Worm (Caenorhabditis elegans) whole organism, L4 larva: ENCODE measurements around the gene R11G1.2.

Source experiments
- F26F4.8 ChIP-seq: fragments of 200-800 bp; sonication (Bioruptor generic); conservative IDR thresholded peaks from 2 replicates; pipeline ENCODE4 v1.3.6; 2022; ENCODE audit warnings: missing genetic modification characterization, missing compliant biosample characterization
- F44E2.7 ChIP-seq: fragments of 200-800 bp; sonication (Bioruptor generic); IDR thresholded peaks from 2 replicates; pipeline ENCODE4 v2.1.2; 2022; ENCODE audit warnings: missing genetic modification characterization, missing compliant biosample characterization
- R02D3.7 ChIP-seq: fragments of 150-350 bp; sonication (generic microtip); optimal IDR thresholded peaks from 3 replicates; lab custom pipeline; 2014; ENCODE audit warnings: missing biosample characterization, missing genetic modification characterization
- T20F7.1 ChIP-seq: fragments of 200-800 bp; sonication (Bioruptor generic); optimal IDR thresholded peaks from 2 replicates; lab custom pipeline; 2018; ENCODE audit warnings: mild to moderate bottlenecking, missing genetic modification characterization, missing compliant biosample characterization
- Y75B8A.6 ChIP-seq: fragments of 200-800 bp; sonication (Bioruptor generic); IDR thresholded peaks from 2 replicates; pipeline ENCODE4 v1.3.6; 2022; ENCODE audit warnings: missing genetic modification reagents, missing genetic modification characterization, missing compliant biosample characterization
- ZK337.2 ChIP-seq: fragments of 200-800 bp; sonication (Bioruptor generic); IDR thresholded peaks from 2 replicates; pipeline ENCODE4 v1.3.6; 2022; ENCODE audit warnings: missing genetic modification reagents, missing genetic modification characterization, missing compliant biosample characterization
- aha-1 ChIP-seq: fragments of 150-350 bp; peaks from one replicate; lab custom pipeline; 2014; ENCODE audit warnings: missing biosample characterization, missing genetic modification characterization
- aly-2 ChIP-seq: sonication (generic microtip); optimal IDR thresholded peaks from 2 replicates; lab custom pipeline; 2018; ENCODE audit warnings: missing biosample characterization, missing genetic modification characterization
- ama-1 ChIP-seq: fragments of 150-350 bp; optimal IDR thresholded peaks from 2 replicates; lab custom pipeline; 2014; ENCODE audit warnings: inconsistent platforms, mixed read lengths
- arid-1 ChIP-seq: fragments of 200-800 bp; sonication (Bioruptor generic); conservative IDR thresholded peaks from 2 replicates; pipeline ENCODE4 v1.3.6; 2022; ENCODE audit warnings: missing genetic modification reagents, missing genetic modification characterization, missing compliant biosample characterization
- ceh-44 ChIP-seq: fragments of 200-800 bp; sonication (Bioruptor generic); IDR thresholded peaks from 2 replicates; pipeline ENCODE4 v1.3.6; 2022; ENCODE audit warnings: missing genetic modification reagents, missing genetic modification characterization, missing compliant biosample characterization
- ceh-62 ChIP-seq: sonication (generic microtip); optimal IDR thresholded peaks from 2 replicates; lab custom pipeline; 2017; ENCODE audit warnings: missing biosample characterization, missing genetic modification characterization
- ceh-82 ChIP-seq: sonication (generic microtip); optimal IDR thresholded peaks from 2 replicates; lab custom pipeline; 2017; ENCODE audit warnings: missing biosample characterization, missing genetic modification characterization
- ces-1 ChIP-seq: fragments of 150-350 bp; sonication (generic microtip); optimal IDR thresholded peaks from 4 replicates; lab custom pipeline; 2014; ENCODE audit warnings: missing biosample characterization, missing genetic modification reagents, missing genetic modification characterization
- cey-2 ChIP-seq: sonication (generic microtip); optimal IDR thresholded peaks from 3 replicates; lab custom pipeline; 2017; ENCODE audit warnings: missing genetic modification characterization, mild to moderate bottlenecking, missing compliant biosample characterization, antibody characterized with exemption, borderline replicate concordance; ENCODE audit not compliant: insufficient read depth
- ctbp-1 ChIP-seq: fragments of 200-800 bp; sonication (Bioruptor generic); IDR thresholded peaks from 2 replicates; pipeline ENCODE4 v1.3.6; 2022; ENCODE audit warnings: missing genetic modification reagents, missing genetic modification characterization, missing compliant biosample characterization
- daf-19 ChIP-seq: fragments of 200-800 bp; sonication (Bioruptor generic); conservative IDR thresholded peaks from 2 replicates; pipeline ENCODE4 v1.3.6; 2022; ENCODE audit warnings: missing genetic modification characterization, missing compliant biosample characterization
- daf-8 ChIP-seq: fragments of 200-800 bp; sonication (Bioruptor generic); IDR thresholded peaks from 2 replicates; pipeline ENCODE4 v1.3.6; 2022; ENCODE audit warnings: missing genetic modification characterization, missing compliant biosample characterization
- dpl-1 ChIP-seq: fragments of 150-350 bp; optimal IDR thresholded peaks from 2 replicates; lab custom pipeline; 2014; ENCODE audit warnings: missing biosample characterization, missing genetic modification reagents, missing genetic modification characterization
- egl-43 ChIP-seq: fragments of 200-800 bp; sonication (Bioruptor generic); IDR thresholded peaks from 2 replicates; pipeline ENCODE4 v1.3.6; 2022; ENCODE audit warnings: missing genetic modification reagents, missing genetic modification characterization, missing compliant biosample characterization
- fkh-10 ChIP-seq: fragments of 150-350 bp; optimal IDR thresholded peaks from 2 replicates; lab custom pipeline; 2014; ENCODE audit warnings: missing biosample characterization, missing genetic modification reagents, missing genetic modification characterization
- fos-1 ChIP-seq: fragments of 150-350 bp; optimal IDR thresholded peaks from 2 replicates; lab custom pipeline; 2014; ENCODE audit warnings: missing biosample characterization, missing genetic modification characterization
- hif-1 ChIP-seq, 2 experiments: sonication (generic microtip); optimal IDR thresholded peaks; 2 replicates each; lab custom pipeline; 2016 to 2017; ENCODE audit warnings: missing compliant biosample characterization in 2 of 2, missing genetic modification characterization in 2 of 2, missing genetic modification reagents in 2 of 2, missing genotype in 2 of 2, mild to moderate bottlenecking in 1 of 2
- hlh-11 ChIP-seq: fragments of 200-800 bp; sonication (Bioruptor generic); optimal IDR thresholded peaks from 2 replicates; lab custom pipeline; 2018; ENCODE audit warnings: mild to moderate bottlenecking, missing genetic modification characterization, missing compliant biosample characterization
- hlh-30 ChIP-seq: sonication (generic microtip); optimal IDR thresholded peaks from 2 replicates; lab custom pipeline; 2017; ENCODE audit warnings: antibody characterized with exemption, mild to moderate bottlenecking, missing genetic modification characterization, missing compliant biosample characterization; ENCODE audit not compliant: insufficient read depth
- hmg-1.1 ChIP-seq: fragments of 200-800 bp; sonication (Bioruptor generic); IDR thresholded peaks from 2 replicates; pipeline ENCODE4 v1.3.6; 2022; ENCODE audit warnings: missing genetic modification reagents, missing genetic modification characterization, missing compliant biosample characterization
- lin-1 ChIP-seq: fragments of 200-800 bp; sonication (Bioruptor generic); IDR thresholded peaks from 2 replicates; pipeline ENCODE4 v1.3.6; 2022; ENCODE audit warnings: missing genetic modification reagents, missing genetic modification characterization, missing compliant biosample characterization
- lin-13 ChIP-seq: fragments of 150-350 bp; optimal IDR thresholded peaks from 2 replicates; lab custom pipeline; 2014; ENCODE audit warnings: missing biosample characterization, missing genetic modification reagents, missing genetic modification characterization
- lin-15B ChIP-seq: fragments of 150-350 bp; sonication (generic microtip); optimal IDR thresholded peaks from 3 replicates; lab custom pipeline; 2014; ENCODE audit warnings: missing biosample characterization, missing genetic modification characterization
- lir-3 ChIP-seq: sonication (generic microtip); optimal IDR thresholded peaks from 2 replicates; lab custom pipeline; 2016; ENCODE audit warnings: mild to moderate bottlenecking, missing genetic modification characterization, missing compliant biosample characterization
- lsy-2 ChIP-seq, 2 experiments: fragments of 150-350 bp in 1 of 2; sonication (generic microtip) in 1 of 2; optimal IDR thresholded peaks; 2 replicates each; lab custom pipeline; 2014 to 2017; ENCODE audit warnings: missing biosample characterization in 2 of 2, missing genetic modification characterization in 2 of 2
- madf-9 ChIP-seq: fragments of 200-800 bp; sonication (Bioruptor generic); conservative IDR thresholded peaks from 2 replicates; pipeline ENCODE4 v1.3.6; 2022; ENCODE audit warnings: missing genetic modification reagents, missing genetic modification characterization, missing compliant biosample characterization
- mdl-1 ChIP-seq, 2 experiments: fragments of 150-350 bp in 1 of 2; sonication (generic microtip) in 1 of 2; optimal IDR thresholded peaks; 2 replicates each; lab custom pipeline; 2014 to 2017; ENCODE audit warnings: missing biosample characterization in 2 of 2, missing genetic modification characterization in 2 of 2
- mdt-29 ChIP-seq: fragments of 200-800 bp; sonication (Bioruptor generic); IDR thresholded peaks from 2 replicates; pipeline ENCODE4 v1.3.6; 2022; ENCODE audit warnings: missing genetic modification reagents, missing genetic modification characterization, missing compliant biosample characterization
- mes-2 ChIP-seq: sonication (generic microtip); optimal IDR thresholded peaks from 2 replicates; lab custom pipeline; 2016; ENCODE audit warnings: missing genotype, mild to moderate bottlenecking, missing genetic modification characterization, missing compliant biosample characterization; ENCODE audit not compliant: poor library complexity, severe bottlenecking
- mxl-3 ChIP-seq: fragments of 200-800 bp; sonication (Bioruptor generic); optimal IDR thresholded peaks from 2 replicates; lab custom pipeline; 2018; ENCODE audit warnings: mild to moderate bottlenecking, missing genetic modification characterization, missing compliant biosample characterization
- nhr-10 ChIP-seq: fragments of 150-350 bp; optimal IDR thresholded peaks from 2 replicates; lab custom pipeline; 2014; ENCODE audit warnings: missing biosample characterization, missing genetic modification characterization
- nhr-102 ChIP-seq: sonication (generic microtip); optimal IDR thresholded peaks from 2 replicates; lab custom pipeline; 2016; ENCODE audit warnings: mild to moderate bottlenecking, missing genetic modification characterization, moderate library complexity, missing compliant biosample characterization
- nhr-11 ChIP-seq: fragments of 150-350 bp; optimal IDR thresholded peaks from 2 replicates; lab custom pipeline; 2014; ENCODE audit warnings: missing biosample characterization, missing genetic modification characterization
- nhr-111 ChIP-seq: fragments of 200-800 bp; sonication (Bioruptor generic); optimal IDR thresholded peaks from 2 replicates; lab custom pipeline; 2018; ENCODE audit warnings: mild to moderate bottlenecking, missing genetic modification characterization, missing compliant biosample characterization
- nhr-237 ChIP-seq: sonication (generic microtip); optimal IDR thresholded peaks from 2 replicates; lab custom pipeline; 2017; ENCODE audit warnings: missing biosample characterization, missing genetic modification characterization
- nhr-28 ChIP-seq: fragments of 150-350 bp; optimal IDR thresholded peaks from 2 replicates; lab custom pipeline; 2014; ENCODE audit warnings: missing biosample characterization, missing genetic modification characterization
- skn-1 ChIP-seq: fragments of 150-350 bp; optimal IDR thresholded peaks from 2 replicates; lab custom pipeline; 2014; ENCODE audit warnings: missing biosample characterization, missing genetic modification characterization
- spr-1 ChIP-seq: sonication (generic microtip); optimal IDR thresholded peaks from 2 replicates; lab custom pipeline; 2016; ENCODE audit warnings: mild to moderate bottlenecking, missing genetic modification characterization, missing compliant biosample characterization
- tra-1 ChIP-seq: fragments of 200-800 bp; sonication (Bioruptor generic); IDR thresholded peaks from 2 replicates; pipeline ENCODE4 v1.3.6; 2022; ENCODE audit warnings: missing genetic modification reagents, missing genetic modification characterization, missing compliant biosample characterization
- unc-39 ChIP-seq: sonication (generic microtip); optimal IDR thresholded peaks from 2 replicates; lab custom pipeline; 2017; ENCODE audit warnings: missing biosample characterization, missing genetic modification characterization
- vab-7 ChIP-seq: fragments of 200-800 bp; sonication (Bioruptor generic); IDR thresholded peaks from 2 replicates; pipeline ENCODE4 v1.3.6; 2022; ENCODE audit warnings: missing genetic modification reagents, missing genetic modification characterization, missing compliant biosample characterization
- zag-1 ChIP-seq: fragments of 150-350 bp; optimal IDR thresholded peaks from 2 replicates; lab custom pipeline; 2014; ENCODE audit warnings: missing biosample characterization, missing genetic modification characterization
- zfp-2 ChIP-seq: sonication (generic microtip); optimal IDR thresholded peaks from 2 replicates; lab custom pipeline; 2016; ENCODE audit warnings: mild to moderate bottlenecking, missing genetic modification characterization, missing compliant biosample characterization
- zip-2 ChIP-seq: fragments of 150-350 bp; optimal IDR thresholded peaks from 2 replicates; lab custom pipeline; 2014; ENCODE audit warnings: missing biosample characterization, missing genetic modification characterization
- ztf-11 ChIP-seq: fragments of 150-350 bp; optimal IDR thresholded peaks from 2 replicates; lab custom pipeline; 2014; ENCODE audit warnings: missing biosample characterization, missing genetic modification characterization

Gene R11G1.2

ce11 chrX:3650100-3650809 is at the start of gene R11G1.2, which contains the start of gene sax-1 (continued):
- TF ChIP-seq vab-7 (GFP tag; lab: Robert Waterston, UW) = no peak
- TF ChIP-seq ztf-11 (tag; lab: Kevin White, UChicago) = no peak
- no peak for TF ChIP-seq ceh-62 (tag; lab: Kevin White, UChicago)
- no peak for TF ChIP-seq F44E2.7 (GFP tag; lab: Robert Waterston, UW)
- TF ChIP-seq hlh-11 = peak; percentile 69
- peak; percentile 68 for TF ChIP-seq hmg-1.1
- TF ChIP-seq fos-1 (tag; lab: Kevin White, UChicago) = no peak
- TF ChIP-seq nhr-10 = no peak
- TF ChIP-seq lsy-2 (tag; optimal IDR thresholded peaks at IDR 0.05; lab: Kevin White, UChicago) = peak in 1 of 2 experiments; percentile 70
- TF ChIP-seq madf-9 (GFP tag; lab: Robert Waterston, UW) = 0 out of 2 replicates have a peak, but pooled peaks have one; percentile 16
- no peak for TF ChIP-seq nhr-237 (tag; lab: Kevin White, UChicago)
- TF ChIP-seq R02D3.7 (tag; lab: Kevin White, UChicago) = no peak
- TF ChIP-seq arid-1 = no peak
- TF ChIP-seq daf-8 (GFP tag; lab: Robert Waterston, UW) = no peak
- TF ChIP-seq lin-15B (tag; lab: Kevin White, UChicago) = no peak
- TF ChIP-seq fkh-10 = no peak
- TF ChIP-seq cey-2 (tag; lab: Kevin White, UChicago) = no peak
- TF ChIP-seq egl-43 (GFP tag; lab: Robert Waterston, UW) = no peak
- TF ChIP-seq T20F7.1 (GFP tag; lab: Kevin White, UChicago) = no peak
- TF ChIP-seq daf-19 = no peak
- no peak for TF ChIP-seq zag-1
- TF ChIP-seq zfp-2 = no peak
- TF ChIP-seq mxl-3 = peak; percentile 40
- TF ChIP-seq dpl-1 (GFP tag; lab: Kevin White, UChicago) = peak; percentile 14
- no peak for TF ChIP-seq Y75B8A.6 (GFP tag; lab: Robert Waterston, UW)
- TF ChIP-seq mdt-29 (GFP tag; lab: Robert Waterston, UW) = no peak
- TF ChIP-seq lir-3 = no peak
- TF ChIP-seq ama-1 (lab: Kevin White, UChicago) = no peak
- TF ChIP-seq F26F4.8 = no peak
- peak; percentile 41 for TF ChIP-seq nhr-28 (tag; lab: Kevin White, UChicago)
- TF ChIP-seq unc-39 (tag; lab: Kevin White, UChicago) = no peak
- no peak for TF ChIP-seq lin-1 (GFP tag; lab: Robert Waterston, UW)
- TF ChIP-seq nhr-102 = no peak
- peak; percentile 97 for TF ChIP-seq hlh-30
- TF ChIP-seq spr-1 (tag; lab: Kevin White, UChicago) = no peak
- no peak for TF ChIP-seq ZK337.2 (GFP tag; lab: Robert Waterston, UW)
- no peak for TF ChIP-seq ceh-44 (GFP tag; lab: Robert Waterston, UW)
- TF ChIP-seq ctbp-1 (GFP tag; lab: Robert Waterston, UW) = no peak
- no peak for TF ChIP-seq lin-13 (GFP tag; lab: Kevin White, UChicago)
- no peak for TF ChIP-seq nhr-111
- TF ChIP-seq aly-2 = no peak
- peak; percentile 9 for TF ChIP-seq aha-1 (tag; lab: Kevin White, UChicago)
- no peak for TF ChIP-seq nhr-11 (tag; lab: Kevin White, UChicago)
- TF ChIP-seq zip-2 = no peak
- no peak for TF ChIP-seq tra-1 (GFP tag; lab: Robert Waterston, UW)
- TF ChIP-seq mes-2 = peak; percentile 73
- peak; percentile 33 to 88 for TF ChIP-seq mdl-1 (tag; optimal IDR thresholded peaks at IDR 0.05; lab: Kevin White, UChicago)
- no peak for TF ChIP-seq ceh-82 (tag; lab: Kevin White, UChicago)
- TF ChIP-seq ces-1 (GFP tag; lab: Kevin White, UChicago) = no peak
- TF ChIP-seq skn-1 = no peak
- no peak for TF ChIP-seq hif-1 (tag; optimal IDR thresholded peaks at IDR 0.05; lab: Kevin White, UChicago)
